Worm (Caenorhabditis elegans) whole organism, late embryonic: ENCODE data around the gene F54D12.8.

ENCODE experiments used
- ama-1 ChIP-seq: fragments of 150-350 bp; optimal IDR thresholded peaks from 2 replicates; lab custom pipeline; 2014
- ceh-9 ChIP-seq: sonication (generic microtip); optimal IDR thresholded peaks from 2 replicates; lab custom pipeline; 2016; ENCODE audit warnings: mild to moderate bottlenecking, missing genetic modification characterization, inconsistent platforms, missing compliant biosample characterization
- dve-1 ChIP-seq: sonication (generic microtip); optimal IDR thresholded peaks from 2 replicates; lab custom pipeline; 2017; ENCODE audit warnings: antibody characterized with exemption, mild to moderate bottlenecking, missing genetic modification characterization, missing compliant biosample characterization
- fax-1 ChIP-seq: sonication (generic microtip); optimal IDR thresholded peaks from 2 replicates; lab custom pipeline; 2016; ENCODE audit warnings: missing genotype, missing genetic modification characterization, missing compliant biosample characterization
- gmeb-2 ChIP-seq: sonication (generic microtip); optimal IDR thresholded peaks from 2 replicates; lab custom pipeline; 2016; ENCODE audit warnings: missing genetic modification characterization, inconsistent platforms, missing compliant biosample characterization
- hlh-15 ChIP-seq: sonication (generic microtip); optimal IDR thresholded peaks from 2 replicates; lab custom pipeline; 2016; ENCODE audit warnings: missing genetic modification characterization, missing compliant biosample characterization
- lin-11 ChIP-seq: fragments of 200-800 bp; sonication (Bioruptor generic); optimal IDR thresholded peaks from 2 replicates; lab custom pipeline; 2018; ENCODE audit warnings: mild to moderate bottlenecking, missing genetic modification characterization, missing compliant biosample characterization
- nfya-1 ChIP-seq: sonication (generic microtip); optimal IDR thresholded peaks from 2 replicates; lab custom pipeline; 2017; ENCODE audit warnings: missing genetic modification characterization, mild to moderate bottlenecking, missing compliant biosample characterization, antibody characterized with exemption, moderate library complexity
- pag-3 ChIP-seq: sonication (generic microtip); optimal IDR thresholded peaks from 2 replicates; lab custom pipeline; 2016; ENCODE audit warnings: missing compliant biosample characterization, missing genetic modification characterization, borderline replicate concordance
- ref-2 ChIP-seq: sonication (generic microtip); optimal IDR thresholded peaks from 2 replicates; lab custom pipeline; 2016; ENCODE audit warnings: missing genetic modification characterization, missing compliant biosample characterization
- unc-55 ChIP-seq: sonication (generic microtip); optimal IDR thresholded peaks from 2 replicates; lab custom pipeline; 2017; ENCODE audit warnings: missing biosample characterization, missing genetic modification reagents, missing genetic modification characterization

ce11 chrII:1357262-1357661 lies 40.6 kb downstream of the F54D12.8 start:
- TF ChIP-seq ama-1 (lab: Kevin White, UChicago) = no peak
- TF ChIP-seq lin-11 (tag; lab: Kevin White, UChicago) = no peak
- TF ChIP-seq ref-2 (tag; lab: Kevin White, UChicago) = no peak
- no peak for TF ChIP-seq dve-1
- TF ChIP-seq nfya-1 (tag; lab: Kevin White, UChicago) = no peak
- TF ChIP-seq pag-3 = no peak
- TF ChIP-seq hlh-15 = no peak
- TF ChIP-seq fax-1 (tag; lab: Kevin White, UChicago) = no peak
- no peak for TF ChIP-seq ceh-9
- TF ChIP-seq unc-55 (GFP tag; lab: Kevin White, UChicago) = no peak
- no peak for TF ChIP-seq gmeb-2 (tag; lab: Kevin White, UChicago)
